Fruit fly (Drosophila melanogaster) whole organism, embryonic: ENCODE measurements around the gene Ctl1.

Source experiments
- BtbVII ChIP-seq: fragments of 200-800 bp; sonication (Bioruptor generic); optimal IDR thresholded peaks from 3 replicates; lab custom pipeline; 2017; ENCODE audit warnings: missing biosample characterization, mild to moderate bottlenecking, missing genetic modification characterization
- CG10209 ChIP-seq: fragments of 200-800 bp; sonication (Bioruptor generic); optimal IDR thresholded peaks from 3 replicates; lab custom pipeline; 2017; ENCODE audit warnings: missing biosample characterization, mild to moderate bottlenecking, missing genetic modification characterization, missing genetic modification reagents
- CG10462 ChIP-seq: fragments of 200-800 bp; sonication (Bioruptor generic); optimal IDR thresholded peaks from 2 replicates; lab custom pipeline; 2016; ENCODE audit warnings: missing biosample characterization, missing genetic modification characterization
- CG10543 ChIP-seq: fragments of 200-800 bp; sonication (Bioruptor generic); optimal IDR thresholded peaks from 3 replicates; lab custom pipeline; 2017; ENCODE audit warnings: missing biosample characterization, mild to moderate bottlenecking, missing genetic modification characterization, moderate library complexity
- CG10979 ChIP-seq: fragments of 200-800 bp; sonication (Bioruptor generic); optimal IDR thresholded peaks from 2 replicates; lab custom pipeline; 2018; ENCODE audit warnings: missing biosample characterization, mild to moderate bottlenecking, missing genetic modification characterization, moderate library complexity
- CG11456 ChIP-seq: fragments of 200-800 bp; sonication (Bioruptor generic); IDR thresholded peaks from 3 replicates; pipeline ENCODE4 v1.3.6; 2022; ENCODE audit warnings: missing biosample characterization, missing genetic modification characterization
- CG12942 ChIP-seq: fragments of 200-800 bp; sonication (Bioruptor generic); optimal IDR thresholded peaks from 3 replicates; lab custom pipeline; 2016; ENCODE audit warnings: missing biosample characterization, missing genetic modification characterization
- CG18262 ChIP-seq: fragments of 200-800 bp; optimal IDR thresholded peaks from 3 replicates; lab custom pipeline; 2019; ENCODE audit warnings: missing biosample characterization, mild to moderate bottlenecking, missing genetic modification characterization, moderate library complexity
- CG4854 ChIP-seq: fragments of 200-800 bp; sonication (Bioruptor generic); optimal IDR thresholded peaks from 2 replicates; lab custom pipeline; 2016; ENCODE audit warnings: missing biosample characterization, missing genetic modification characterization, inconsistent platforms
- CG5180 ChIP-seq: fragments of 200-800 bp; sonication (Bioruptor generic); optimal IDR thresholded peaks from 3 replicates; lab custom pipeline; 2017; ENCODE audit warnings: missing biosample characterization, missing genetic modification characterization, mild to moderate bottlenecking, moderate library complexity, missing genetic modification reagents
- CG7928 ChIP-seq: fragments of 200-800 bp; sonication (Bioruptor generic); optimal IDR thresholded peaks from 2 replicates; lab custom pipeline; 2017; ENCODE audit warnings: missing biosample characterization, mild to moderate bottlenecking, missing genetic modification characterization
- D19B ChIP-seq: fragments of 200-800 bp; sonication (Bioruptor generic); optimal IDR thresholded peaks from 2 replicates; lab custom pipeline; 2017; ENCODE audit warnings: missing biosample characterization, mild to moderate bottlenecking, missing genetic modification characterization
- Doc3 ChIP-seq: fragments of 200-800 bp; sonication (Bioruptor generic); IDR thresholded peaks from 3 replicates; pipeline ENCODE4 v1.3.6; 2022; ENCODE audit warnings: missing biosample characterization, missing genetic modification characterization; ENCODE audit not compliant: partially characterized antibody
- Dp ChIP-seq: fragments of 200-800 bp; sonication (Bioruptor generic); optimal IDR thresholded peaks from 2 replicates; lab custom pipeline; 2018; ENCODE audit warnings: missing biosample characterization, mild to moderate bottlenecking, missing genetic modification characterization, moderate library complexity
- E2f1 ChIP-seq: fragments of 200-800 bp; sonication (Bioruptor generic); IDR thresholded peaks from 2 replicates; pipeline ENCODE4 v1.3.6; 2022; ENCODE audit warnings: missing biosample characterization, missing genetic modification characterization
- E2f2 ChIP-seq: fragments of 200-800 bp; sonication (Bioruptor generic); IDR thresholded peaks from 2 replicates; pipeline ENCODE4 v1.3.6; 2022; ENCODE audit warnings: missing biosample characterization, missing genetic modification characterization
- Elba2 ChIP-seq: fragments of 200-800 bp; sonication (Bioruptor generic); optimal IDR thresholded peaks from 3 replicates; lab custom pipeline; 2016; ENCODE audit warnings: missing biosample characterization, missing genetic modification characterization
- Ets65A ChIP-seq: fragments of 200-800 bp; sonication (Bioruptor generic); peaks from one replicate; lab custom pipeline; 2016; ENCODE audit warnings: missing biosample characterization, missing genetic modification characterization
- Fer3 ChIP-seq: fragments of 200-800 bp; sonication (Bioruptor generic); optimal IDR thresholded peaks from 2 replicates; lab custom pipeline; 2018; ENCODE audit warnings: missing biosample characterization, mild to moderate bottlenecking, missing genetic modification characterization, moderate library complexity
- Gug ChIP-seq: fragments of 200-800 bp; sonication (Bioruptor generic); IDR thresholded peaks from 4 replicates; pipeline ENCODE4 v1.3.6; 2022; ENCODE audit warnings: missing biosample characterization, missing genetic modification characterization
- HLH3B ChIP-seq: fragments of 200-800 bp; sonication (Bioruptor generic); IDR thresholded peaks from 2 replicates; pipeline ENCODE4 v1.3.6; 2022; ENCODE audit warnings: missing biosample characterization, missing genetic modification characterization
- Hmr ChIP-seq: fragments of 200-800 bp; sonication (Bioruptor generic); optimal IDR thresholded peaks from 3 replicates; lab custom pipeline; 2017; ENCODE audit warnings: mild to moderate bottlenecking, missing biosample characterization, missing genetic modification reagents, missing genetic modification characterization
- Hsf ChIP-seq: fragments of 200-800 bp; sonication (Bioruptor generic); optimal IDR thresholded peaks from 3 replicates; lab custom pipeline; 2016; ENCODE audit warnings: missing biosample characterization, missing genetic modification characterization
- Lpt ChIP-seq: fragments of >200 bp; optimal IDR thresholded peaks from 2 replicates; lab custom pipeline; 2018; ENCODE audit warnings: missing biosample characterization, missing genetic modification characterization
- MTF-1 ChIP-seq: fragments of 200-800 bp; sonication (Bioruptor generic); optimal IDR thresholded peaks from 2 replicates; lab custom pipeline; 2018; ENCODE audit warnings: missing biosample characterization, mild to moderate bottlenecking, missing genetic modification characterization, borderline replicate concordance
- Med ChIP-seq: fragments of 200-800 bp; sonication (Bioruptor generic); peaks from one replicate; lab custom pipeline; 2016; ENCODE audit warnings: missing biosample characterization, missing genetic modification characterization, mild to moderate bottlenecking, inconsistent platforms, moderate library complexity
- NC2α ChIP-seq: fragments of 200-800 bp; sonication (Bioruptor generic); optimal IDR thresholded peaks from 2 replicates; lab custom pipeline; 2016; ENCODE audit warnings: missing biosample characterization, missing genetic modification characterization
- Pdp1 ChIP-seq, 2 experiments: fragments of 200-800 bp; sonication (Bioruptor generic); optimal IDR thresholded peaks; 3 replicates each; lab custom pipeline; 2016; ENCODE audit warnings: missing biosample characterization in 2 of 2, missing genetic modification characterization in 2 of 2, mild to moderate bottlenecking in 1 of 2, moderate library complexity in 1 of 2
- Ptx1 ChIP-seq: fragments of 200-800 bp; sonication (Bioruptor generic); IDR thresholded peaks from 2 replicates; pipeline ENCODE4 v1.3.6; 2022; ENCODE audit warnings: missing biosample characterization, missing genetic modification characterization
- Ravus ChIP-seq: fragments of 200-800 bp; sonication (Bioruptor generic); IDR thresholded peaks from 2 replicates; pipeline ENCODE4 v1.3.6; 2022; ENCODE audit warnings: missing biosample characterization, missing genetic modification characterization
- Xbp1 ChIP-seq: fragments of 200-800 bp; sonication (Bioruptor generic); optimal IDR thresholded peaks from 3 replicates; lab custom pipeline; 2016; ENCODE audit warnings: missing biosample characterization, mild to moderate bottlenecking, missing genetic modification characterization
- amos ChIP-seq: fragments of 200-800 bp; sonication (Bioruptor generic); IDR thresholded peaks from 2 replicates; pipeline ENCODE4 v1.3.6; 2022; ENCODE audit warnings: missing biosample characterization, missing genetic modification characterization; ENCODE audit not compliant: partially characterized antibody
- btn ChIP-seq: fragments of 200-800 bp; sonication (Bioruptor generic); optimal IDR thresholded peaks from 2 replicates; lab custom pipeline; 2016; ENCODE audit warnings: missing biosample characterization, missing genetic modification characterization
- da ChIP-seq: fragments of 200-800 bp; sonication (Bioruptor generic); optimal IDR thresholded peaks from 2 replicates; lab custom pipeline; 2016; ENCODE audit warnings: missing biosample characterization, missing genetic modification characterization
- dmrt11E ChIP-seq: fragments of 200-800 bp; sonication (Bioruptor generic); optimal IDR thresholded peaks from 3 replicates; lab custom pipeline; 2018; ENCODE audit warnings: missing biosample characterization, mild to moderate bottlenecking, missing genetic modification characterization, moderate library complexity
- dpn ChIP-seq, 2 experiments: fragments of 200-800 bp; sonication (Bioruptor generic); optimal IDR thresholded peaks; 3 replicates each; lab custom pipeline; 2016; ENCODE audit warnings: missing biosample characterization in 2 of 2, missing genetic modification characterization in 2 of 2
- gcm ChIP-seq: fragments of 200-800 bp; sonication (Bioruptor generic); optimal IDR thresholded peaks from 2 replicates; lab custom pipeline; 2019; ENCODE audit warnings: missing biosample characterization, mild to moderate bottlenecking, missing genetic modification characterization, moderate library complexity
- ham ChIP-seq: fragments of 200-800 bp; sonication (Bioruptor generic); IDR thresholded peaks from 2 replicates; pipeline ENCODE4 v1.3.6; 2022; ENCODE audit warnings: missing biosample characterization, missing genetic modification characterization
- hth ChIP-seq: fragments of >200 bp; optimal IDR thresholded peaks from 2 replicates; lab custom pipeline; 2017; ENCODE audit warnings: inconsistent platforms
- jumu ChIP-seq: fragments of 200-800 bp; sonication (Bioruptor generic); optimal IDR thresholded peaks from 3 replicates; lab custom pipeline; 2016; ENCODE audit warnings: missing biosample characterization, missing genetic modification characterization
- klu ChIP-seq: fragments of 200-800 bp; sonication (Bioruptor generic); IDR thresholded peaks from 2 replicates; pipeline ENCODE4 v1.3.6; 2022; ENCODE audit warnings: missing biosample characterization, missing genetic modification characterization
- kni ChIP-seq: fragments of 200-800 bp; sonication (Bioruptor generic); optimal IDR thresholded peaks from 3 replicates; lab custom pipeline; 2017; ENCODE audit warnings: mild to moderate bottlenecking, missing biosample characterization, missing genetic modification reagents, missing genetic modification characterization
- mirr ChIP-seq: fragments of 200-800 bp; sonication (Bioruptor generic); optimal IDR thresholded peaks from 3 replicates; lab custom pipeline; 2018; ENCODE audit warnings: missing biosample characterization, mild to moderate bottlenecking, missing genetic modification characterization
- nerfin-2 ChIP-seq: fragments of 200-800 bp; sonication (Bioruptor generic); IDR thresholded peaks from 2 replicates; pipeline ENCODE4 v1.3.6; 2022; ENCODE audit warnings: missing biosample characterization, missing genetic modification characterization; ENCODE audit not compliant: partially characterized antibody
- rib ChIP-seq: fragments of 200-800 bp; sonication (Bioruptor generic); IDR thresholded peaks from 2 replicates; pipeline ENCODE4 v1.3.6; 2022; ENCODE audit warnings: missing biosample characterization, missing genetic modification characterization
- slp2 ChIP-seq: fragments of 200-800 bp; sonication (Bioruptor generic); optimal IDR thresholded peaks from 2 replicates; lab custom pipeline; 2016; ENCODE audit warnings: missing biosample characterization, missing genetic modification characterization
- sug ChIP-seq: fragments of 200-800 bp; optimal IDR thresholded peaks from 2 replicates; lab custom pipeline; 2019; ENCODE audit warnings: missing biosample characterization, mild to moderate bottlenecking, missing genetic modification characterization, moderate library complexity
- tap ChIP-seq: fragments of 200-800 bp; optimal IDR thresholded peaks from 3 replicates; lab custom pipeline; 2019; ENCODE audit warnings: missing biosample characterization, mild to moderate bottlenecking, missing genetic modification characterization, moderate library complexity
- trem ChIP-seq: fragments of 200-800 bp; optimal IDR thresholded peaks from 3 replicates; lab custom pipeline; 2019; ENCODE audit warnings: missing biosample characterization, mild to moderate bottlenecking, missing genetic modification characterization, moderate library complexity
- zen2 ChIP-seq: fragments of 200-800 bp; sonication (Bioruptor generic); IDR thresholded peaks from 3 replicates; pipeline ENCODE4 v1.3.6; 2022; ENCODE audit warnings: missing biosample characterization, missing genetic modification characterization; ENCODE audit not compliant: partially characterized antibody

Ctl1 gene

dm6 chr3L:4259102-4259558, 18.6 kb upstream of the Ctl1 start, which contains the start of the genes CG15011 and CG1309 (continued):
- TF ChIP-seq Ravus (GFP tag; lab: Robert Waterston, UW) (no peak), CG4854 (GFP tag; lab: Kevin White, UChicago) (peak; percentile 81), CG10979 (tag; lab: Kevin White, UChicago) (peak; percentile 81), Dp (GFP tag; lab: Kevin White, UChicago) (peak; percentile 12), btn (GFP tag; lab: Kevin White, UChicago) (peak; percentile 59), CG10209 (GFP tag; lab: Kevin White, UChicago) (peak; percentile 77), Pdp1 (GFP tag; optimal IDR thresholded peaks at IDR 0.05; lab: Kevin White, UChicago) (peak; percentile 82 to 88), dmrt11E (tag; lab: Kevin White, UChicago) (peak; percentile 85), ham (GFP tag; lab: Robert Waterston, UW) (0 out of 2 replicates have a peak, but pooled peaks have one; percentile 35), slp2 (GFP tag; lab: Kevin White, UChicago) (peak; percentile 78), HLH3B (GFP tag; lab: Robert Waterston, UW) (peak; percentile 68; the same call in 1 of the 2 replicates), Xbp1 (GFP tag; lab: Kevin White, UChicago) (peak; percentile 90), gcm (GFP tag; lab: Kevin White, UChicago) (peak; percentile 77), Ptx1 (GFP tag; lab: Robert Waterston, UW) (peak; percentile 89), jumu (GFP tag; lab: Kevin White, UChicago) (peak; percentile 81), CG5180 (GFP tag; lab: Kevin White, UChicago) (no peak), Hmr (peak; percentile 81), CG7928 (GFP tag; lab: Kevin White, UChicago) (peak; percentile 100), trem (tag; lab: Kevin White, UChicago) (peak; percentile 93), CG18262 (peak; percentile 85), Lpt (GFP tag; lab: Kevin White, UChicago) (no peak), amos (GFP tag; lab: Robert Waterston, UW) (peak; percentile 11; the same call in 1 of the 2 replicates), da (GFP tag; lab: Kevin White, UChicago) (peak; percentile 87), BtbVII (GFP tag; lab: Kevin White, UChicago) (no peak), tap (tag; lab: Kevin White, UChicago) (peak; percentile 67), kni (peak; percentile 59), rib (GFP tag; lab: Robert Waterston, UW) (0 out of 2 replicates have a peak, but pooled peaks have one; percentile 35), Hsf (GFP tag; lab: Kevin White, UChicago) (peak; percentile 91), dpn (GFP tag; optimal IDR thresholded peaks at IDR 0.05; lab: Kevin White, UChicago) (peak; percentile 85 to 88), hth (lab: Kevin White, UChicago) (no peak), sug (tag; lab: Kevin White, UChicago) (peak; percentile 92), nerfin-2 (GFP tag; lab: Robert Waterston, UW) (no peak), Elba2 (GFP tag; lab: Kevin White, UChicago) (peak; percentile 96), D19B (peak; percentile 59), Ets65A (GFP tag; lab: Kevin White, UChicago) (peak; percentile 99), klu (peak; percentile 69; the same call in 1 of the 2 replicates), Fer3 (tag; lab: Kevin White, UChicago) (peak; percentile 79), E2f1 (GFP tag; lab: Robert Waterston, UW) (peak; percentile 68), zen2 (GFP tag; lab: Robert Waterston, UW) (no peak), NC2α (GFP tag; lab: Kevin White, UChicago) (peak; percentile 67), MTF-1 (no peak), CG11456 (GFP tag; lab: Robert Waterston, UW) (peak; percentile 75; the same call in 2 of the 3 replicates), Doc3 (GFP tag; lab: Robert Waterston, UW) (0 out of 3 replicates have a peak, but pooled peaks have one; percentile 40), Gug (GFP tag; lab: Robert Waterston, UW) (peak; percentile 69; the same call in 3 of the 4 replicates), CG10462 (peak; percentile 68), CG12942 (peak; percentile 60), CG10543 (GFP tag; lab: Kevin White, UChicago) (peak; percentile 87), E2f2 (GFP tag; lab: Robert Waterston, UW) (peak; percentile 43; the same call in 1 of the 2 replicates), mirr (GFP tag; lab: Kevin White, UChicago) (peak; percentile 65), Med (peak; percentile 97)
